Worm (Caenorhabditis elegans) whole organism, midembryonic: Measurements from ENCODE around the gene cyp-13A1.

Experiments
- flt-1 ChIP-seq: fragments of 200-800 bp; sonication (Bioruptor generic); IDR thresholded peaks from 2 replicates; pipeline ENCODE4 v1.3.6; 2022; ENCODE audit warnings: missing genetic modification characterization, missing compliant biosample characterization
- ztf-23 ChIP-seq: fragments of 200-800 bp; sonication (Bioruptor generic); IDR thresholded peaks from 2 replicates; pipeline ENCODE4 v1.3.6; 2022; ENCODE audit warnings: missing genetic modification reagents, missing genetic modification characterization, missing compliant biosample characterization
- ztf-29 ChIP-seq: fragments of 200-800 bp; sonication (Bioruptor generic); IDR thresholded peaks from 2 replicates; pipeline ENCODE4 v1.3.6; 2022; ENCODE audit warnings: missing genetic modification reagents, missing genetic modification characterization, missing compliant biosample characterization

ce11 chrII:9786215-9786614, 4.4 kb upstream of the cyp-13A1 start:
- TF ChIP-seq ztf-23, result no peak
- no peak for TF ChIP-seq flt-1 (GFP tag; lab: Robert Waterston, UW)
- TF ChIP-seq ztf-29, result no peak
